Worm (Caenorhabditis elegans): ENCODE results near the gene pkg-2.

Gene pkg-2

DNA sequence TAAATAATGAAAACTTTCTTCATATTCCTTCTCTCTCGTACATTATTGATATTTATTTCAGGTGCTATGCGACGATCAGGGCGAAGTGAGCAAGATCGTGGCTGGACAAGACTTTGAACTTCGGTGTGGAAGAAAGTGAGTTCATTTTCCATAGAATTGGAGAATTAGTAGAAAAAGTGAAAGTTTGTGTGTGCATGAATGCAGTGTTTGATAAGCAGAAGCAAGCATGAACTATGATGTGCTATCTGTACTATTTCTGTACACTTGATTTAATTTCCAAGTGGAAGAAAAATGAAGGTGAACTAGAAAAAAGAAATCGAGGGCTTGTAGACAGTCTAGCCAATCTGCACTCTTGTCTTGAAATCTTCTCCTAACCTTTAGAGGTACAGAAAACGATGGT lies 11.3 kb downstream of the pkg-2 start:
- no peak for TF ChIP-seq gei-8 (GFP tag; optimal IDR thresholded peaks at IDR 0.05)
- TF ChIP-seq F26F4.8 (GFP tag; conservative IDR thresholded peaks at IDR 0.05) = no peak
- no peak for TF ChIP-seq Y48G9A.11 (GFP tag; IDR thresholded peaks at IDR 0.05)
- TF ChIP-seq zag-1 (tag; optimal IDR thresholded peaks at IDR 0.05) = no peak
- no peak for TF ChIP-seq ztf-11 (tag; optimal IDR thresholded peaks at IDR 0.05)
- no peak for TF ChIP-seq Y5F2A.4 (GFP tag; optimal IDR thresholded peaks at IDR 0.05)
- no peak for TF ChIP-seq nhr-76 (tag; optimal IDR thresholded peaks at IDR 0.05)
- no peak for TF ChIP-seq lsy-2 (tag; optimal IDR thresholded peaks at IDR 0.05)
- TF ChIP-seq D1046.2 (GFP tag; IDR thresholded peaks at IDR 0.05) = no peak
- TF ChIP-seq pqm-1 (tag; optimal IDR thresholded peaks at IDR 0.05) = peak; percentile 68
- TF ChIP-seq tag-97 (GFP tag; IDR thresholded peaks at IDR 0.05) = no peak
- TF ChIP-seq nhr-48 (tag; optimal IDR thresholded peaks at IDR 0.05) = peak; percentile 70
- no peak for TF ChIP-seq set-16 (GFP tag; IDR thresholded peaks at IDR 0.05)
- TF ChIP-seq lim-7 (GFP tag; IDR thresholded peaks at IDR 0.05) = no peak
- peak in 1 of 2 experiments; percentile 96 for TF ChIP-seq unc-62 (GFP tag; optimal IDR thresholded peaks at IDR 0.05 in 1 of 2)
- TF ChIP-seq unc-62 (tag; optimal IDR thresholded peaks at IDR 0.05) = no peak
- TF ChIP-seq saeg-2 (GFP tag; IDR thresholded peaks at IDR 0.05) = no peak
- TF ChIP-seq F10B5.3 (tag; optimal IDR thresholded peaks at IDR 0.05) = no peak
- no peak for TF ChIP-seq daf-19 (GFP tag; conservative IDR thresholded peaks at IDR 0.05)
- TF ChIP-seq mep-1 (tag; optimal IDR thresholded peaks at IDR 0.05) = peak; percentile 33
- TF ChIP-seq aha-1 (tag) = peak; percentile 13
- TF ChIP-seq zfp-3 (GFP tag; conservative IDR thresholded peaks at IDR 0.05) = no peak
- TF ChIP-seq lin-29 (GFP tag; IDR thresholded peaks at IDR 0.05) = no peak
- TF ChIP-seq lin-1 (GFP tag; IDR thresholded peaks at IDR 0.05) = no peak
- no peak for TF ChIP-seq cey-2 (tag; optimal IDR thresholded peaks at IDR 0.05; ENCODE audit: borderline replicate concordance, insufficient read depth)
- no peak for TF ChIP-seq hif-1 (tag; optimal IDR thresholded peaks at IDR 0.05)
- peak; percentile 76 for TF ChIP-seq dve-1 (tag; optimal IDR thresholded peaks at IDR 0.05; ENCODE audit: insufficient read depth)
- no peak for TF ChIP-seq spr-1 (tag; optimal IDR thresholded peaks at IDR 0.05)
- no peak for TF ChIP-seq lin-39 (tag; optimal IDR thresholded peaks at IDR 0.05)
- no peak for TF ChIP-seq Y105C5A.15 (GFP tag; IDR thresholded peaks at IDR 0.05)
- no peak for TF ChIP-seq vab-7 (GFP tag; IDR thresholded peaks at IDR 0.05)
- TF ChIP-seq ceh-20 (GFP tag; IDR thresholded peaks at IDR 0.05) = no peak
- TF ChIP-seq mxl-3 (GFP tag; optimal IDR thresholded peaks at IDR 0.05) = peak; percentile 25
- no peak for TF ChIP-seq dmd-8 (GFP tag; IDR thresholded peaks at IDR 0.05)
- no peak for TF ChIP-seq madf-9 (GFP tag; conservative IDR thresholded peaks at IDR 0.05)
- TF ChIP-seq T20F7.1 (GFP tag; optimal IDR thresholded peaks at IDR 0.05) = peak; percentile 1
- no peak for TF ChIP-seq T26A8.4 (GFP tag; IDR thresholded peaks at IDR 0.05)
- no peak for TF ChIP-seq spr-3 (GFP tag; optimal IDR thresholded peaks at IDR 0.05)
- TF ChIP-seq attf-4 (tag; optimal IDR thresholded peaks at IDR 0.05) = no peak
- no peak for TF ChIP-seq snpc-1.2 (GFP tag; IDR thresholded peaks at IDR 0.05)
- no peak for TF ChIP-seq nhr-41 (GFP tag; IDR thresholded peaks at IDR 0.05)
- TF ChIP-seq lin-15B (tag; optimal IDR thresholded peaks at IDR 0.05) = no peak
- no peak for TF ChIP-seq ceh-44 (GFP tag; IDR thresholded peaks at IDR 0.05)
- no peak for TF ChIP-seq ctbp-1 (GFP tag; IDR thresholded peaks at IDR 0.05)
- no peak for TF ChIP-seq dmd-9 (GFP tag; IDR thresholded peaks at IDR 0.05)
- TF ChIP-seq hlh-11 (tag; optimal IDR thresholded peaks at IDR 0.05) = peak; percentile 77
- TF ChIP-seq hlh-30 (tag; optimal IDR thresholded peaks at IDR 0.05; ENCODE audit: insufficient read depth) = peak; percentile 28
- TF ChIP-seq mxl-2 (GFP tag; conservative IDR thresholded peaks at IDR 0.05) = no peak
- TF ChIP-seq F37D6.2 (tag; optimal IDR thresholded peaks at IDR 0.05) = no peak
- no peak for TF ChIP-seq ama-1 (optimal IDR thresholded peaks at IDR 0.05)
- TF ChIP-seq mes-2 (tag; optimal IDR thresholded peaks at IDR 0.05; ENCODE audit: poor library complexity, severe bottlenecking) = peak; percentile 22
- 0 out of 2 replicates have a peak, but pooled peaks have one; percentile 33 for TF ChIP-seq tra-1 (GFP tag; IDR thresholded peaks at IDR 0.05)
